Worm (Caenorhabditis elegans) whole organism, L2 larva: ENCODE results near the gene T27A10.5.

Experiments
- aly-2 ChIP-seq: fragments of 150-350 bp; optimal IDR thresholded peaks from 2 replicates; lab custom pipeline; 2014; ENCODE audit warnings: missing biosample characterization, missing genetic modification characterization
- crh-2 ChIP-seq: sonication (generic microtip); optimal IDR thresholded peaks from 2 replicates; lab custom pipeline; 2017; ENCODE audit warnings: missing biosample characterization, missing genetic modification characterization
- fos-1 ChIP-seq: fragments of 150-350 bp; optimal IDR thresholded peaks from 2 replicates; lab custom pipeline; 2014; ENCODE audit warnings: missing biosample characterization, missing genetic modification characterization
- lin-11 ChIP-seq: fragments of 150-350 bp; sonication (generic microtip); optimal IDR thresholded peaks from 2 replicates; lab custom pipeline; 2014; ENCODE audit warnings: missing biosample characterization, missing genetic modification characterization, inconsistent platforms, mixed read lengths
- lsy-2 ChIP-seq, 2 experiments: fragments of 150-350 bp in 1 of 2; sonication (generic microtip) in 1 of 2; optimal IDR thresholded peaks; 2 replicates each; lab custom pipeline; 2014 to 2017; ENCODE audit warnings: missing biosample characterization in 2 of 2, missing genetic modification characterization in 2 of 2
- snpc-4 ChIP-seq: fragments of 150-350 bp; optimal IDR thresholded peaks from 2 replicates; lab custom pipeline; 2014; ENCODE audit warnings: missing biosample characterization, missing genetic modification characterization

DNA sequence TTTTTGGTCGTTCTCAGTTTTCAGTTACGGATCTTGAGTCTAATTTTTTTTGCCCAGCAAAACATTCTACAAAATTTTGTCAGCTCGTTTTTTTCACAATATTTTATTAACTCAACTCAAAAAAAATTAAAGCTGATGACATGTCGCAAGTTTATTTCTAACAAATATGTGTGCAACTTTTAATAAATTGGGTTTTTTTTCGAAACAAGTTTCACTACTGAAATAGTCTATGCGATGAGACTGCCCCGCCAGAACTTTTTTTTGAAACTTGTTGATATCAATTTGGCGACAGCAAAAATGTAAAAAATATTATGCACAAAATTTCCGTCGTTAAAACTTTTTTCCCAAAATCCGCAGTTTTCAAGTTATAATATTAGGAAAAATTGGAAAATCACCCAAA is 49.8 kb upstream of the T27A10.5 start, which contains the start of gene C18B2.2:
- TF ChIP-seq fos-1 (tag; lab: Kevin White, UChicago) (no peak), lin-11 (tag; lab: Kevin White, UChicago) (no peak), snpc-4 (tag; lab: Kevin White, UChicago) (no peak), lsy-2 (tag; optimal IDR thresholded peaks at IDR 0.05; lab: Kevin White, UChicago) (no peak), crh-2 (tag; lab: Kevin White, UChicago) (no peak), aly-2 (no peak)
